Fruit fly (Drosophila melanogaster) whole organism, embryonic: ENCODE results near the gene witty.

ENCODE experiments used
- CG11093 ChIP-seq: fragments of 200-800 bp; sonication (Bioruptor generic); IDR thresholded peaks from 3 replicates; pipeline ENCODE4 v1.3.6; 2022; ENCODE audit warnings: missing biosample characterization, missing genetic modification characterization
- CG11695 ChIP-seq: fragments of 200-800 bp; sonication (Bioruptor generic); IDR thresholded peaks from 3 replicates; pipeline ENCODE4 v1.3.6; 2022; ENCODE audit warnings: missing biosample characterization, missing genetic modification characterization
- CG12104 ChIP-seq: fragments of 200-800 bp; sonication (Bioruptor generic); optimal IDR thresholded peaks from 3 replicates; lab custom pipeline; 2016; ENCODE audit warnings: missing biosample characterization, missing genetic modification characterization
- CG12155 ChIP-seq: fragments of 200-800 bp; sonication (Bioruptor generic); optimal IDR thresholded peaks from 3 replicates; lab custom pipeline; 2016; ENCODE audit warnings: missing biosample characterization, missing genetic modification characterization
- CG12942 ChIP-seq: fragments of 200-800 bp; sonication (Bioruptor generic); optimal IDR thresholded peaks from 3 replicates; lab custom pipeline; 2016; ENCODE audit warnings: missing biosample characterization, missing genetic modification characterization
- CG14860 ChIP-seq: fragments of 200-800 bp; sonication (Bioruptor generic); IDR thresholded peaks from 3 replicates; pipeline ENCODE4 v1.3.6; 2022; ENCODE audit warnings: missing biosample characterization, missing genetic modification characterization; ENCODE audit not compliant: partially characterized antibody
- CG16815 ChIP-seq: fragments of 200-800 bp; sonication (Bioruptor generic); optimal IDR thresholded peaks from 3 replicates; lab custom pipeline; 2017; ENCODE audit warnings: missing biosample characterization, mild to moderate bottlenecking, missing genetic modification characterization
- CG17361 ChIP-seq: fragments of 200-800 bp; sonication (Bioruptor generic); IDR thresholded peaks from 3 replicates; pipeline ENCODE4 v1.3.6; 2022; ENCODE audit warnings: missing biosample characterization, missing genetic modification characterization
- CG17802 ChIP-seq: fragments of 200-800 bp; sonication (Bioruptor generic); optimal IDR thresholded peaks from 2 replicates; lab custom pipeline; 2018; ENCODE audit warnings: missing biosample characterization, mild to moderate bottlenecking, missing genetic modification characterization, moderate library complexity
- CG32772 ChIP-seq: fragments of 200-800 bp; sonication (Bioruptor generic); IDR thresholded peaks from 2 replicates; pipeline ENCODE4 v1.3.6; 2022; ENCODE audit warnings: missing biosample characterization, missing genetic modification characterization
- CG33213 ChIP-seq: fragments of 200-800 bp; sonication (Bioruptor generic); optimal IDR thresholded peaks from 3 replicates; lab custom pipeline; 2016; ENCODE audit warnings: missing biosample characterization, missing genetic modification characterization
- CG33557 ChIP-seq: fragments of 200-800 bp; sonication (Bioruptor generic); optimal IDR thresholded peaks from 2 replicates; lab custom pipeline; 2019; ENCODE audit warnings: missing biosample characterization, mild to moderate bottlenecking, missing genetic modification characterization, moderate library complexity
- CG34422 ChIP-seq: fragments of 200-800 bp; sonication (Bioruptor generic); IDR thresholded peaks from 3 replicates; pipeline ENCODE4 v1.3.6; 2022; ENCODE audit warnings: missing biosample characterization, missing genetic modification characterization
- CG4820 ChIP-seq: fragments of 200-800 bp; sonication (Bioruptor generic); optimal IDR thresholded peaks from 3 replicates; lab custom pipeline; 2016; ENCODE audit warnings: missing biosample characterization, missing genetic modification characterization
- CG6175 ChIP-seq: fragments of 200-800 bp; sonication (Bioruptor generic); IDR thresholded peaks from 3 replicates; pipeline ENCODE4 v1.3.6; 2022; ENCODE audit warnings: missing biosample characterization, missing genetic modification characterization
- CG6791 ChIP-seq: fragments of 200-800 bp; sonication (Bioruptor generic); IDR thresholded peaks from 3 replicates; pipeline ENCODE4 v1.3.6; 2022; ENCODE audit warnings: missing biosample characterization, missing genetic modification characterization; ENCODE audit not compliant: partially characterized antibody
- CG6813 ChIP-seq: fragments of 200-800 bp; sonication (Bioruptor generic); optimal IDR thresholded peaks from 2 replicates; lab custom pipeline; 2017; ENCODE audit warnings: missing biosample characterization, missing genetic modification characterization, mild to moderate bottlenecking, moderate library complexity, missing genetic modification reagents
- CG7357 ChIP-seq: fragments of 200-800 bp; sonication (Bioruptor generic); IDR thresholded peaks from 3 replicates; pipeline ENCODE4 v1.3.6; 2022; ENCODE audit warnings: missing biosample characterization, missing genetic modification characterization
- CG7556 ChIP-seq: fragments of 200-800 bp; sonication (Bioruptor generic); optimal IDR thresholded peaks from 2 replicates; lab custom pipeline; 2017; ENCODE audit warnings: missing biosample characterization, mild to moderate bottlenecking, missing genetic modification characterization
- CG7963 ChIP-seq: fragments of 200-800 bp; sonication (Bioruptor generic); IDR thresholded peaks from 3 replicates; pipeline ENCODE4 v1.3.6; 2022; ENCODE audit warnings: missing biosample characterization, missing genetic modification characterization; ENCODE audit not compliant: partially characterized antibody
- Dek ChIP-seq: fragments of 200-800 bp; sonication (Bioruptor generic); optimal IDR thresholded peaks from 3 replicates; lab custom pipeline; 2019; ENCODE audit warnings: missing biosample characterization, mild to moderate bottlenecking, missing genetic modification characterization, moderate library complexity
- Dfd ChIP-seq, 2 experiments: fragments of >200 bp; optimal IDR thresholded peaks; 2 replicates each; lab custom pipeline; 2017; ENCODE audit warnings: missing biosample characterization in 2 of 2, missing genetic modification characterization in 2 of 2
- Dll ChIP-seq: fragments of 200-800 bp; sonication (Bioruptor generic); IDR thresholded peaks from 4 replicates; pipeline ENCODE4 v1.3.6; 2022; ENCODE audit warnings: missing biosample characterization, missing genetic modification characterization; ENCODE audit not compliant: partially characterized antibody
- Doc2 ChIP-seq: fragments of 200-800 bp; sonication (Bioruptor generic); IDR thresholded peaks from 2 replicates; pipeline ENCODE4 v1.3.6; 2022; ENCODE audit warnings: missing biosample characterization, missing genetic modification characterization
- ERR ChIP-seq: fragments of 200-800 bp; sonication (Bioruptor generic); optimal IDR thresholded peaks from 2 replicates; lab custom pipeline; 2016; ENCODE audit warnings: missing biosample characterization, missing genetic modification characterization
- HLHmδ ChIP-seq: fragments of 200-800 bp; sonication (Bioruptor generic); optimal IDR thresholded peaks from 2 replicates; lab custom pipeline; 2018; ENCODE audit warnings: missing biosample characterization, mild to moderate bottlenecking, missing genetic modification characterization, moderate library complexity
- HmgD ChIP-seq: fragments of 200-800 bp; sonication (Bioruptor generic); optimal IDR thresholded peaks from 3 replicates; lab custom pipeline; 2016; ENCODE audit warnings: missing biosample characterization, missing genetic modification characterization
- Hmx ChIP-seq: fragments of 200-800 bp; sonication (Bioruptor generic); optimal IDR thresholded peaks from 2 replicates; lab custom pipeline; 2016; ENCODE audit warnings: missing biosample characterization, missing genetic modification characterization
- Hr51 ChIP-seq, 2 experiments: fragments of 200-800 bp; sonication (Bioruptor generic); optimal IDR thresholded peaks; 2 replicates in 1 of 2; 3 replicates in 1 of 2; lab custom pipeline; 2016 to 2018; ENCODE audit warnings: missing biosample characterization in 2 of 2, missing genetic modification characterization in 2 of 2, mild to moderate bottlenecking in 1 of 2, moderate library complexity in 1 of 2
- Myb ChIP-seq: fragments of 200-800 bp; sonication (Bioruptor generic); optimal IDR thresholded peaks from 2 replicates; lab custom pipeline; 2016; ENCODE audit warnings: missing biosample characterization, missing genetic modification characterization
- PHDP ChIP-seq: fragments of 200-800 bp; sonication (Bioruptor generic); optimal IDR thresholded peaks from 3 replicates; lab custom pipeline; 2018; ENCODE audit warnings: missing biosample characterization, mild to moderate bottlenecking, missing genetic modification characterization, moderate library complexity
- Side ChIP-seq: fragments of 200-800 bp; sonication (Bioruptor generic); optimal IDR thresholded peaks from 2 replicates; lab custom pipeline; 2016; ENCODE audit warnings: missing biosample characterization, missing genetic modification characterization
- ab ChIP-seq: fragments of 200-800 bp; sonication (Bioruptor generic); optimal IDR thresholded peaks from 2 replicates; lab custom pipeline; 2016; ENCODE audit warnings: missing biosample characterization, missing genetic modification characterization
- ac ChIP-seq: fragments of 200-800 bp; sonication (Bioruptor generic); optimal IDR thresholded peaks from 3 replicates; lab custom pipeline; 2017; ENCODE audit warnings: missing biosample characterization, mild to moderate bottlenecking, missing genetic modification characterization
- aop ChIP-seq: fragments of 200-800 bp; sonication (Bioruptor generic); IDR thresholded peaks from 2 replicates; pipeline ENCODE4 v1.3.6; 2022; ENCODE audit warnings: missing biosample characterization, missing genetic modification characterization
- ash1 ChIP-seq: fragments of 200-800 bp; sonication (Bioruptor generic); optimal IDR thresholded peaks from 2 replicates; lab custom pipeline; 2018; ENCODE audit warnings: missing biosample characterization, mild to moderate bottlenecking, missing genetic modification characterization
- bsh ChIP-seq, 2 experiments: fragments of 200-800 bp; sonication (Bioruptor generic); optimal IDR thresholded peaks; 2 replicates each; lab custom pipeline; 2017 to 2018; ENCODE audit warnings: mild to moderate bottlenecking in 2 of 2, missing biosample characterization in 2 of 2, missing genetic modification characterization in 2 of 2, moderate library complexity in 1 of 2
- btn ChIP-seq: fragments of 200-800 bp; sonication (Bioruptor generic); optimal IDR thresholded peaks from 2 replicates; lab custom pipeline; 2016; ENCODE audit warnings: missing biosample characterization, missing genetic modification characterization
- chif ChIP-seq, 2 experiments: fragments of 200-800 bp; sonication (Bioruptor generic); optimal IDR thresholded peaks; 3 replicates each; lab custom pipeline; 2016; ENCODE audit warnings: missing biosample characterization in 2 of 2, missing genetic modification characterization in 2 of 2
- chinmo ChIP-seq: fragments of 200-800 bp; sonication (Bioruptor generic); IDR thresholded peaks from 4 replicates; pipeline ENCODE4 v1.3.6; 2022; ENCODE audit warnings: missing biosample characterization, missing genetic modification characterization; ENCODE audit not compliant: partially characterized antibody
- corto ChIP-seq: fragments of 200-800 bp; sonication (Bioruptor generic); optimal IDR thresholded peaks from 2 replicates; lab custom pipeline; 2016; ENCODE audit warnings: missing biosample characterization, mild to moderate bottlenecking, missing genetic modification characterization, moderate library complexity
- cwo ChIP-seq: fragments of 200-800 bp; sonication (Bioruptor generic); optimal IDR thresholded peaks from 3 replicates; lab custom pipeline; 2017; ENCODE audit warnings: missing biosample characterization, missing genetic modification characterization, mild to moderate bottlenecking, moderate library complexity, missing genetic modification reagents
- kay ChIP-seq: fragments of 200-800 bp; sonication (Bioruptor generic); optimal IDR thresholded peaks from 2 replicates; lab custom pipeline; 2016; ENCODE audit warnings: missing biosample characterization, missing genetic modification characterization
- knrl ChIP-seq: fragments of 200-800 bp; sonication (Bioruptor generic); IDR thresholded peaks from 3 replicates; pipeline ENCODE4 v1.3.6; 2022; ENCODE audit warnings: missing biosample characterization, missing genetic modification characterization; ENCODE audit not compliant: partially characterized antibody
- luna ChIP-seq: fragments of 200-800 bp; sonication (Bioruptor generic); optimal IDR thresholded peaks from 2 replicates; lab custom pipeline; 2016; ENCODE audit warnings: missing biosample characterization, missing genetic modification characterization
- pzg ChIP-seq: fragments of 200-800 bp; sonication (Bioruptor generic); optimal IDR thresholded peaks from 3 replicates; lab custom pipeline; 2018; ENCODE audit warnings: missing biosample characterization, mild to moderate bottlenecking, missing genetic modification characterization, moderate library complexity
- shn ChIP-seq: fragments of 200-800 bp; sonication (Bioruptor generic); optimal IDR thresholded peaks from 3 replicates; lab custom pipeline; 2016; ENCODE audit warnings: missing biosample characterization, missing genetic modification characterization
- so ChIP-seq: fragments of 200-800 bp; sonication (Bioruptor generic); IDR thresholded peaks from 3 replicates; pipeline ENCODE4 v1.3.6; 2022; ENCODE audit warnings: missing biosample characterization, missing genetic modification characterization
- sug ChIP-seq: fragments of 200-800 bp; optimal IDR thresholded peaks from 2 replicates; lab custom pipeline; 2019; ENCODE audit warnings: missing biosample characterization, mild to moderate bottlenecking, missing genetic modification characterization, moderate library complexity
- ttk ChIP-seq: fragments of 200-800 bp; sonication (Bioruptor generic); IDR thresholded peaks from 2 replicates; pipeline ENCODE4 v2.1.2; 2022; ENCODE audit warnings: missing biosample characterization, missing genetic modification characterization
- twi ChIP-seq: fragments of 200-800 bp; optimal IDR thresholded peaks from 2 replicates; lab custom pipeline; 2019; ENCODE audit warnings: missing biosample characterization, mild to moderate bottlenecking, missing genetic modification characterization, moderate library complexity

The witty gene

dm6 chr2L:8374235-8374634, 36.1 kb downstream of the witty start, which contains the start of gene Wdr82 (continued):
- no peak for TF ChIP-seq luna (GFP tag; lab: Kevin White, UChicago)
- peak; percentile 70; the same call in 1 of the 3 replicates for TF ChIP-seq CG7963 (GFP tag; lab: Robert Waterston, UW)
- TF ChIP-seq sug (tag; lab: Kevin White, UChicago) = no peak
- no peak for TF ChIP-seq bsh (GFP tag; optimal IDR thresholded peaks at IDR 0.05; lab: Kevin White, UChicago)
- peak; percentile 77 for TF ChIP-seq Dll (GFP tag; lab: Robert Waterston, UW)
- no peak for TF ChIP-seq CG7357
- peak; percentile 62 for TF ChIP-seq CG14860
- TF ChIP-seq CG6791 = peak; percentile 81
- TF ChIP-seq CG6813 (GFP tag; lab: Kevin White, UChicago) = no peak
- no peak for TF ChIP-seq Hr51 (GFP tag; optimal IDR thresholded peaks at IDR 0.05; lab: Kevin White, UChicago)
- peak; percentile 55; the same call in 2 of the 3 replicates for TF ChIP-seq knrl (GFP tag; lab: Robert Waterston, UW)
- no peak for TF ChIP-seq HLHmδ
- TF ChIP-seq CG12104 (GFP tag; lab: Kevin White, UChicago) = no peak
- no peak for TF ChIP-seq Hmx (GFP tag; lab: Kevin White, UChicago)
- TF ChIP-seq ERR = no peak
- TF ChIP-seq chinmo (GFP tag; lab: Robert Waterston, UW) = peak; percentile 83
- TF ChIP-seq pzg (GFP tag; lab: Kevin White, UChicago) = peak; percentile 65
- no peak for TF ChIP-seq CG4820 (GFP tag; lab: Kevin White, UChicago)
- TF ChIP-seq CG33213 (GFP tag; lab: Kevin White, UChicago) = no peak
- TF ChIP-seq aop (GFP tag; lab: Robert Waterston, UW) = no peak
- TF ChIP-seq chif (GFP tag; optimal IDR thresholded peaks at IDR 0.05; lab: Kevin White, UChicago) = no peak
- TF ChIP-seq CG11695 = no peak
- no peak for TF ChIP-seq CG33557 (GFP tag; lab: Kevin White, UChicago)
- TF ChIP-seq ash1 (GFP tag; lab: Kevin White, UChicago) = no peak
- TF ChIP-seq CG32772 (GFP tag; lab: Robert Waterston, UW) = no peak
- TF ChIP-seq shn (GFP tag; lab: Kevin White, UChicago) = no peak
- no peak for TF ChIP-seq cwo (GFP tag; lab: Kevin White, UChicago)
- TF ChIP-seq CG7556 (GFP tag; lab: Kevin White, UChicago) = no peak
- TF ChIP-seq CG6175 = no peak
- TF ChIP-seq Myb (GFP tag; lab: Kevin White, UChicago) = peak; percentile 52
- TF ChIP-seq PHDP (tag; lab: Kevin White, UChicago) = no peak
- TF ChIP-seq corto (GFP tag; lab: Kevin White, UChicago) = no peak
- no peak for TF ChIP-seq CG11093 (GFP tag; lab: Robert Waterston, UW)
- no peak for TF ChIP-seq Side (GFP tag; lab: Kevin White, UChicago)
- TF ChIP-seq Dek (tag; lab: Kevin White, UChicago) = no peak
- TF ChIP-seq ttk = no peak
- no peak for TF ChIP-seq btn (GFP tag; lab: Kevin White, UChicago)
- TF ChIP-seq CG17802 (tag; lab: Kevin White, UChicago) = no peak
- no peak for TF ChIP-seq HmgD (GFP tag; lab: Kevin White, UChicago)
- TF ChIP-seq twi (tag; lab: Kevin White, UChicago) = no peak
- TF ChIP-seq Doc2 (GFP tag; lab: Robert Waterston, UW) = no peak
- TF ChIP-seq CG12942 (GFP tag; lab: Kevin White, UChicago) = no peak
- TF ChIP-seq CG16815 (GFP tag; lab: Kevin White, UChicago) = no peak
- TF ChIP-seq CG17361 (GFP tag; lab: Robert Waterston, UW) = no peak
- no peak for TF ChIP-seq Dfd (GFP tag; optimal IDR thresholded peaks at IDR 0.05; lab: Kevin White, UChicago)
- TF ChIP-seq CG34422 (GFP tag; lab: Robert Waterston, UW) = no peak
- TF ChIP-seq ac = no peak
- no peak for TF ChIP-seq kay (GFP tag; lab: Kevin White, UChicago)
- no peak for TF ChIP-seq ab (GFP tag; lab: Kevin White, UChicago)
- no peak for TF ChIP-seq so (GFP tag; lab: Robert Waterston, UW)
- TF ChIP-seq CG12155 (GFP tag; lab: Kevin White, UChicago) = no peak
